Worm (Caenorhabditis elegans) whole organism, L1 larva: ENCODE data around the gene rpn-12.

Experiments
- C04F5.9 ChIP-seq: sonication (generic microtip); optimal IDR thresholded peaks from 2 replicates; lab custom pipeline; 2016; ENCODE audit warnings: missing genetic modification characterization, missing compliant biosample characterization
- C16A3.4 ChIP-seq: fragments of 150-350 bp; optimal IDR thresholded peaks from 2 replicates; lab custom pipeline; 2014; ENCODE audit warnings: missing biosample characterization, missing genetic modification characterization
- C34B4.2 ChIP-seq: sonication (generic microtip); optimal IDR thresholded peaks from 2 replicates; lab custom pipeline; 2017; ENCODE audit warnings: mild to moderate bottlenecking, missing genetic modification characterization, missing compliant biosample characterization
- F16B12.6 ChIP-seq: fragments of 150-350 bp; optimal IDR thresholded peaks from 2 replicates; lab custom pipeline; 2014; ENCODE audit warnings: missing biosample characterization, missing genetic modification characterization
- aha-1 ChIP-seq: fragments of 150-350 bp; optimal IDR thresholded peaks from 2 replicates; lab custom pipeline; 2014; ENCODE audit warnings: missing biosample characterization, missing genetic modification characterization
- alr-1 ChIP-seq: fragments of 200-800 bp; sonication (Bioruptor generic); optimal IDR thresholded peaks from 2 replicates; lab custom pipeline; 2018; ENCODE audit warnings: borderline replicate concordance, mild to moderate bottlenecking, missing genetic modification characterization, missing compliant biosample characterization
- aly-2 ChIP-seq: fragments of 150-350 bp; optimal IDR thresholded peaks from 2 replicates; lab custom pipeline; 2014; ENCODE audit warnings: missing biosample characterization, missing genetic modification characterization
- ama-1 ChIP-seq: fragments of 150-350 bp; optimal IDR thresholded peaks from 2 replicates; lab custom pipeline; 2014
- blmp-1 ChIP-seq: fragments of 150-350 bp; optimal IDR thresholded peaks from 2 replicates; lab custom pipeline; 2014; ENCODE audit warnings: missing biosample characterization, missing genetic modification characterization
- ceh-88 ChIP-seq: fragments of 200-800 bp; sonication (Bioruptor generic); IDR thresholded peaks from 2 replicates; pipeline ENCODE4 v1.3.6; 2022; ENCODE audit warnings: missing genetic modification characterization, missing compliant biosample characterization
- dsc-1 ChIP-seq: sonication (generic microtip); optimal IDR thresholded peaks from 2 replicates; lab custom pipeline; 2016; ENCODE audit warnings: mild to moderate bottlenecking, missing genetic modification characterization, missing compliant biosample characterization
- efl-1 ChIP-seq, 4 experiments: fragments of 150-350 bp; optimal IDR thresholded peaks in 3 of 4; peaks in 1 of 4; 1 replicate in 1 of 4; 2 replicates in 3 of 4; lab custom pipeline; 2014; ENCODE audit warnings: missing biosample characterization in 2 of 4, missing genetic modification characterization in 2 of 4, missing genetic modification reagents in 2 of 4
- efl-3 ChIP-seq: fragments of 200-800 bp; sonication (Bioruptor generic); optimal IDR thresholded peaks from 2 replicates; lab custom pipeline; 2018; ENCODE audit warnings: mild to moderate bottlenecking, missing genetic modification characterization, missing compliant biosample characterization
- egl-13 ChIP-seq: sonication (generic microtip); optimal IDR thresholded peaks from 2 replicates; lab custom pipeline; 2016; ENCODE audit warnings: missing genotype, missing genetic modification reagents, missing genetic modification characterization, missing compliant biosample characterization
- fkh-10 ChIP-seq: sonication (generic microtip); optimal IDR thresholded peaks from 2 replicates; lab custom pipeline; 2017; ENCODE audit warnings: missing biosample characterization, missing genetic modification reagents, missing genetic modification characterization
- fkh-4 ChIP-seq: sonication (generic microtip); optimal IDR thresholded peaks from 2 replicates; lab custom pipeline; 2016; ENCODE audit warnings: missing compliant biosample characterization, missing genetic modification characterization, borderline replicate concordance
- fkh-8 ChIP-seq: sonication (generic microtip); optimal IDR thresholded peaks from 2 replicates; lab custom pipeline; 2016; ENCODE audit warnings: mild to moderate bottlenecking, missing genetic modification characterization, missing compliant biosample characterization
- hlh-4 ChIP-seq: sonication (generic microtip); optimal IDR thresholded peaks from 2 replicates; lab custom pipeline; 2016; ENCODE audit warnings: mild to moderate bottlenecking, missing genetic modification characterization, missing compliant biosample characterization
- hpl-2 ChIP-seq: fragments of 150-350 bp; optimal IDR thresholded peaks from 2 replicates; lab custom pipeline; 2014; ENCODE audit warnings: missing biosample characterization, missing genetic modification reagents, missing genetic modification characterization
- lin-14 ChIP-seq: fragments of 200-800 bp; sonication (Bioruptor generic); optimal IDR thresholded peaks from 2 replicates; lab custom pipeline; 2018; ENCODE audit warnings: mild to moderate bottlenecking, missing genetic modification characterization, moderate library complexity, missing compliant biosample characterization
- lin-15B ChIP-seq: fragments of 150-350 bp; sonication (generic microtip); optimal IDR thresholded peaks from 3 replicates; lab custom pipeline; 2014; ENCODE audit warnings: missing biosample characterization, missing genetic modification characterization
- lin-35 ChIP-seq, 2 experiments: fragments of 150-350 bp; optimal IDR thresholded peaks; 2 replicates each; lab custom pipeline; 2014; ENCODE audit warnings: missing biosample characterization in 2 of 2, missing genetic modification characterization in 2 of 2, missing genetic modification reagents in 2 of 2
- lin-39 ChIP-seq: fragments of 150-350 bp; optimal IDR thresholded peaks from 2 replicates; lab custom pipeline; 2014; ENCODE audit warnings: missing biosample characterization, missing genetic modification reagents, missing genetic modification characterization
- mef-2 ChIP-seq: fragments of 150-350 bp; optimal IDR thresholded peaks from 2 replicates; lab custom pipeline; 2014; ENCODE audit warnings: missing biosample characterization, missing genetic modification characterization
- mep-1 ChIP-seq: fragments of 150-350 bp; optimal IDR thresholded peaks from 2 replicates; lab custom pipeline; 2014; ENCODE audit warnings: missing biosample characterization, missing genetic modification characterization
- nhr-11 ChIP-seq: fragments of 150-350 bp; optimal IDR thresholded peaks from 2 replicates; lab custom pipeline; 2014; ENCODE audit warnings: missing biosample characterization, missing genetic modification characterization
- nhr-237 ChIP-seq: fragments of 150-350 bp; optimal IDR thresholded peaks from 2 replicates; lab custom pipeline; 2014; ENCODE audit warnings: missing biosample characterization, missing genetic modification characterization
- nhr-28 ChIP-seq: fragments of 150-350 bp; optimal IDR thresholded peaks from 2 replicates; lab custom pipeline; 2014; ENCODE audit warnings: missing biosample characterization, missing genetic modification characterization
- nhr-47 ChIP-seq: sonication (generic microtip); optimal IDR thresholded peaks from 2 replicates; lab custom pipeline; 2016; ENCODE audit warnings: mild to moderate bottlenecking, missing genetic modification characterization, moderate library complexity, missing compliant biosample characterization
- nhr-71 ChIP-seq: sonication (generic microtip); optimal IDR thresholded peaks from 2 replicates; lab custom pipeline; 2016; ENCODE audit warnings: mild to moderate bottlenecking, missing genetic modification characterization, moderate library complexity, missing compliant biosample characterization
- nhr-77 ChIP-seq: fragments of 150-350 bp; optimal IDR thresholded peaks from 2 replicates; lab custom pipeline; 2014; ENCODE audit warnings: missing biosample characterization, missing genetic modification characterization
- nhr-84 ChIP-seq: sonication (generic microtip); optimal IDR thresholded peaks from 2 replicates; lab custom pipeline; 2017; ENCODE audit warnings: missing biosample characterization, missing genetic modification characterization
- nhr-85 ChIP-seq: sonication (generic microtip); peaks from one replicate; lab custom pipeline; 2016; ENCODE audit warnings: missing genetic modification characterization, inconsistent platforms, missing compliant biosample characterization
- nhr-90 ChIP-seq: sonication (generic microtip); optimal IDR thresholded peaks from 2 replicates; lab custom pipeline; 2016; ENCODE audit warnings: mild to moderate bottlenecking, missing genetic modification characterization, missing compliant biosample characterization; ENCODE audit not compliant: poor library complexity
- rnt-1 ChIP-seq: sonication (generic microtip); optimal IDR thresholded peaks from 2 replicates; lab custom pipeline; 2016; ENCODE audit warnings: mild to moderate bottlenecking, missing genetic modification characterization, moderate library complexity, missing compliant biosample characterization
- skn-1 ChIP-seq: fragments of 150-350 bp; optimal IDR thresholded peaks from 2 replicates; lab custom pipeline; 2014; ENCODE audit warnings: missing biosample characterization, missing genetic modification characterization
- snpc-4 ChIP-seq: fragments of 150-350 bp; optimal IDR thresholded peaks from 2 replicates; lab custom pipeline; 2014; ENCODE audit warnings: missing biosample characterization, missing genetic modification characterization
- sptf-1 ChIP-seq: fragments of 150-350 bp; optimal IDR thresholded peaks from 2 replicates; lab custom pipeline; 2014; ENCODE audit warnings: missing biosample characterization, missing genetic modification characterization
- sup-37 ChIP-seq: fragments of 200-800 bp; sonication (Bioruptor generic); optimal IDR thresholded peaks from 2 replicates; lab custom pipeline; 2018; ENCODE audit warnings: mild to moderate bottlenecking, missing genetic modification characterization, missing compliant biosample characterization
- tlp-1 ChIP-seq: fragments of 150-350 bp; optimal IDR thresholded peaks from 2 replicates; lab custom pipeline; 2014; ENCODE audit warnings: missing biosample characterization, missing genetic modification characterization
- unc-30 ChIP-seq: sonication (generic microtip); optimal IDR thresholded peaks from 2 replicates; lab custom pipeline; 2017; ENCODE audit warnings: missing biosample characterization, missing genetic modification characterization
- unc-62 ChIP-seq: fragments of 150-350 bp; optimal IDR thresholded peaks from 2 replicates; lab custom pipeline; 2014; ENCODE audit warnings: missing biosample characterization, missing genetic modification reagents, missing genetic modification characterization
- unc-86 ChIP-seq: sonication (generic microtip); optimal IDR thresholded peaks from 2 replicates; lab custom pipeline; 2016; ENCODE audit warnings: missing genetic modification characterization, missing compliant biosample characterization
- unc-98 ChIP-seq: fragments of 200-800 bp; sonication (Bioruptor generic); IDR thresholded peaks from 2 replicates; pipeline ENCODE4 v1.3.6; 2022; ENCODE audit warnings: missing genetic modification characterization, missing compliant biosample characterization
- zag-1 ChIP-seq: fragments of 150-350 bp; optimal IDR thresholded peaks from 2 replicates; lab custom pipeline; 2014; ENCODE audit warnings: missing biosample characterization, missing genetic modification characterization
- zip-4 ChIP-seq: fragments of 200-800 bp; sonication (Bioruptor generic); optimal IDR thresholded peaks from 2 replicates; lab custom pipeline; 2018; ENCODE audit warnings: mild to moderate bottlenecking, missing genetic modification characterization, moderate library complexity, missing compliant biosample characterization
- ztf-4 ChIP-seq: fragments of 150-350 bp; optimal IDR thresholded peaks from 2 replicates; lab custom pipeline; 2014; ENCODE audit warnings: missing biosample characterization, missing genetic modification characterization

Gene rpn-12

ce11 chrII:11688011-11688410 is 35.1 kb downstream of the rpn-12 start:
- TF ChIP-seq unc-98 (GFP tag; lab: Robert Waterston, UW), result no peak
- TF ChIP-seq lin-14, result peak; percentile 72
- TF ChIP-seq efl-1 (optimal IDR thresholded peaks at IDR 0.05; lab: Kevin White, UChicago), result peak in 1 of 2 experiments; percentile 5
- TF ChIP-seq efl-1 (GFP tag; optimal IDR thresholded peaks at IDR 0.05 in 1 of 2; lab: Kevin White, UChicago), result peak in 1 of 2 experiments; percentile 66
- TF ChIP-seq fkh-10 (GFP tag; lab: Kevin White, UChicago), result no peak
- TF ChIP-seq skn-1, result no peak
- TF ChIP-seq blmp-1, result no peak
- TF ChIP-seq ztf-4, result no peak
- TF ChIP-seq rnt-1 (tag; lab: Kevin White, UChicago), result peak; percentile 14
- no peak for TF ChIP-seq fkh-8 (tag; lab: Kevin White, UChicago)
- TF ChIP-seq mef-2 (tag; lab: Kevin White, UChicago), result no peak
- peak; percentile 85 for TF ChIP-seq dsc-1 (tag; lab: Kevin White, UChicago)
- no peak for TF ChIP-seq efl-3 (GFP tag; lab: Kevin White, UChicago)
- TF ChIP-seq nhr-90, result no peak
- no peak for TF ChIP-seq aha-1 (tag; lab: Kevin White, UChicago)
- no peak for TF ChIP-seq mep-1 (tag; lab: Kevin White, UChicago)
- no peak for TF ChIP-seq zip-4 (GFP tag; lab: Kevin White, UChicago)
- no peak for TF ChIP-seq alr-1 (tag; lab: Kevin White, UChicago)

- TF ChIP-seq zip-4 (GFP tag; lab: Kevin White, UChicago), result no peak
- TF ChIP-seq lin-15B (tag; lab: Kevin White, UChicago), result no peak
- no peak for TF ChIP-seq nhr-237
- TF ChIP-seq zag-1, result no peak
- TF ChIP-seq skn-1, result no peak
- TF ChIP-seq snpc-4 (tag; lab: Kevin White, UChicago), result no peak
- TF ChIP-seq unc-62 (GFP tag; lab: Kevin White, UChicago), result no peak
- no peak for TF ChIP-seq aly-2 (tag; lab: Kevin White, UChicago)
- no peak for TF ChIP-seq unc-98 (GFP tag; lab: Robert Waterston, UW)
- no peak for TF ChIP-seq hpl-2 (GFP tag; lab: Kevin White, UChicago)
- no peak for TF ChIP-seq dsc-1 (tag; lab: Kevin White, UChicago)
- TF ChIP-seq unc-30, result no peak
- no peak for TF ChIP-seq ceh-88 (GFP tag; lab: Robert Waterston, UW)
- no peak for TF ChIP-seq fkh-10 (GFP tag; lab: Kevin White, UChicago)
- TF ChIP-seq nhr-85 (tag; lab: Kevin White, UChicago), result no peak
- TF ChIP-seq sup-37 (GFP tag; lab: Kevin White, UChicago), result no peak
Observed at ce11 chrII:11688643-11689042, 35.7 kb downstream of the rpn-12 start, which contains the start of gene kel-1. Gene kel-1, plus strand, starts transcription at chrII:11688943.

ce11 chrII:11689941-11690340 is 37.0 kb downstream of the rpn-12 start:
- TF ChIP-seq C16A3.4 (tag; lab: Kevin White, UChicago) (no peak), rnt-1 (tag; lab: Kevin White, UChicago) (no peak), nhr-77 (no peak), lin-35 (GFP tag; optimal IDR thresholded peaks at IDR 0.05; lab: Kevin White, UChicago) (no peak), C34B4.2 (tag; lab: Kevin White, UChicago) (no peak), ama-1 (lab: Kevin White, UChicago) (no peak), tlp-1 (tag; lab: Kevin White, UChicago) (no peak), nhr-84 (no peak)

DNA sequence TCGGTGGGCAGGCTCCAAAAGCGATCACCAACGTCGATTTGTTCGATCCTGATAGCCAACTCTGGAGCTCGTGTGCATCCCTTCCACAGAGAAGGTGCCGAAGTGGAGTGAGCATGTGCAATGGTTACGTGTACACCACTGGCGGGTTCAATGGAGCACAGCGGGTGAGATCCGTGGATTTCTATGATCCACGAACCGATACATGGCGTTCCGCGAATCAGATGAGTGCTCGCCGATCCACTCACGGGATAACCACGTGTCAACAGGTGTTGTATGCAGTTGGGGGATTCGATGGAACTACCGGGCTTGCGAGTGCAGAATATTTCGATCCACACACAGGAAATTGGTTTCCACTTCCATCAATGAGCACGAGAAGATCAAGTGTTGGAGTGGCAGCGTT is 37.9 kb downstream of the rpn-12 start:
- TF ChIP-seq nhr-28 (tag; lab: Kevin White, UChicago) (no peak), nhr-11 (tag; lab: Kevin White, UChicago) (no peak), unc-86 (no peak), fkh-4 (no peak), hlh-4 (tag; lab: Kevin White, UChicago) (no peak), C04F5.9 (tag; lab: Kevin White, UChicago) (no peak), nhr-71 (tag; lab: Kevin White, UChicago) (no peak), lin-39 (no peak), egl-13 (tag; lab: Kevin White, UChicago) (no peak), nhr-47 (tag; lab: Kevin White, UChicago) (no peak), ceh-88 (GFP tag; lab: Robert Waterston, UW) (no peak), efl-3 (GFP tag; lab: Kevin White, UChicago) (no peak), aly-2 (tag; lab: Kevin White, UChicago) (no peak), sptf-1 (no peak), F16B12.6 (tag; lab: Kevin White, UChicago) (no peak)
- TF ChIP-seq, all 84 proteins: peak for 0
